Worm (Caenorhabditis elegans): Measurements from ENCODE around the gene F22B8.7.

ce11 chrV:16080678-16081077 is 13.7 kb upstream of the F22B8.7 start:
- TF ChIP-seq gmeb-2 (tag; optimal IDR thresholded peaks at IDR 0.05): no peak
- TF ChIP-seq F13H6.1 (tag; optimal IDR thresholded peaks at IDR 0.05): no peak
